Fruit fly (Drosophila melanogaster): Measurements from ENCODE around the gene Rbsn-5.

Rbsn-5 gene

dm6 chr2L:8204996-8205567 is 45.5 kb downstream of the Rbsn-5 start, which contains the start of gene SLC5A11 (continued):
- no peak for TF ChIP-seq CG16813 (GFP tag; IDR thresholded peaks at IDR 0.05; ENCODE audit: partially characterized antibody)
- TF ChIP-seq ERR (GFP tag; optimal IDR thresholded peaks at IDR 0.05) = peak; percentile 97
- peak; percentile 96 for TF ChIP-seq ind (GFP tag; optimal IDR thresholded peaks at IDR 0.05)
- peak; percentile 88 for TF ChIP-seq ac (GFP tag; optimal IDR thresholded peaks at IDR 0.05)
- peak; percentile 94 for TF ChIP-seq zfh1 (GFP tag; IDR thresholded peaks at IDR 0.05)
- peak; percentile 89 for TF ChIP-seq gcm2 (GFP tag; optimal IDR thresholded peaks at IDR 0.05)
- TF ChIP-seq ara (GFP tag; IDR thresholded peaks at IDR 0.05) = peak; percentile 94
- peak; percentile 89 for TF ChIP-seq ranshi (GFP tag; IDR thresholded peaks at IDR 0.05)
- peak; percentile 94 for TF ChIP-seq CG16815 (GFP tag; optimal IDR thresholded peaks at IDR 0.05)
- no peak for TF ChIP-seq CG7963 (GFP tag; IDR thresholded peaks at IDR 0.05; ENCODE audit: partially characterized antibody)
- peak; percentile 97 for TF ChIP-seq Rfx (GFP tag; IDR thresholded peaks at IDR 0.05)
- TF ChIP-seq CG8089 (GFP tag; optimal IDR thresholded peaks at IDR 0.05) = peak; percentile 31
- peak; percentile 100 for TF ChIP-seq org-1 (GFP tag; optimal IDR thresholded peaks at IDR 0.05)
- TF ChIP-seq nerfin-1 (tag; optimal IDR thresholded peaks at IDR 0.05) = peak; percentile 89
- TF ChIP-seq mirr (GFP tag; optimal IDR thresholded peaks at IDR 0.05) = peak; percentile 75
- TF ChIP-seq CG14441 (GFP tag; IDR thresholded peaks at IDR 0.05) = peak; percentile 97
- TF ChIP-seq insv (GFP tag; optimal IDR thresholded peaks at IDR 0.05) = peak in 1 of 2 experiments; percentile 60
- TF ChIP-seq BEAF-32 (GFP tag; optimal IDR thresholded peaks at IDR 0.05) = peak; percentile 47
- TF ChIP-seq croc (GFP tag; conservative IDR thresholded peaks at IDR 0.05) = peak; percentile 97
- peak; percentile 75 for TF ChIP-seq Hey (tag; optimal IDR thresholded peaks at IDR 0.05)
- TF ChIP-seq CG6254 (GFP tag; optimal IDR thresholded peaks at IDR 0.05) = peak; percentile 89
- TF ChIP-seq twi (tag; optimal IDR thresholded peaks at IDR 0.05) = peak; percentile 72
- peak; percentile 94 for TF ChIP-seq CG2875 (GFP tag; optimal IDR thresholded peaks at IDR 0.05)
- peak; percentile 71 for TF ChIP-seq fd3F (GFP tag; optimal IDR thresholded peaks at IDR 0.05)
- peak; percentile 63 for TF ChIP-seq MTF-1 (GFP tag; optimal IDR thresholded peaks at IDR 0.05; ENCODE audit: borderline replicate concordance)
- TF ChIP-seq CG11696 (GFP tag; IDR thresholded peaks at IDR 0.05) = peak; percentile 92
- peak; percentile 95 for TF ChIP-seq CG11723 (GFP tag; optimal IDR thresholded peaks at IDR 0.05)
- TF ChIP-seq CG18011 (GFP tag; optimal IDR thresholded peaks at IDR 0.05) = peak; percentile 84
- TF ChIP-seq CG7928 (GFP tag; optimal IDR thresholded peaks at IDR 0.05) = peak; percentile 64
- TF ChIP-seq dimm (GFP tag; IDR thresholded peaks at IDR 0.05) = peak; percentile 95
- TF ChIP-seq Awh (GFP tag; IDR thresholded peaks at IDR 0.05) = peak; percentile 97
- TF ChIP-seq CG9215 (GFP tag; IDR thresholded peaks at IDR 0.05) = peak; percentile 93
- TF ChIP-seq gsb-n (tag; optimal IDR thresholded peaks at IDR 0.05) = peak; percentile 78
- TF ChIP-seq CG6813 (GFP tag; optimal IDR thresholded peaks at IDR 0.05) = peak; percentile 96
- no peak for TF ChIP-seq mld (GFP tag; IDR thresholded peaks at IDR 0.05; ENCODE audit: partially characterized antibody)
- no peak for TF ChIP-seq cad (GFP tag; optimal IDR thresholded peaks at IDR 0.05)
- peak; percentile 88 for TF ChIP-seq CG1602 (GFP tag; optimal IDR thresholded peaks at IDR 0.05)
- TF ChIP-seq nmo (GFP tag; optimal IDR thresholded peaks at IDR 0.05) = peak; percentile 100
- TF ChIP-seq Deaf1 (tag; optimal IDR thresholded peaks at IDR 0.05) = peak; percentile 95
- TF ChIP-seq abd-A (tag; optimal IDR thresholded peaks at IDR 0.05) = peak; percentile 92
- TF ChIP-seq lbe (GFP tag; optimal IDR thresholded peaks at IDR 0.05) = peak; percentile 99
- peak; percentile 70 for TF ChIP-seq dm (GFP tag; optimal IDR thresholded peaks at IDR 0.05)
- peak; percentile 99 for TF ChIP-seq CG14014 (GFP tag; IDR thresholded peaks at IDR 0.05)
- TF ChIP-seq D19B (GFP tag; optimal IDR thresholded peaks at IDR 0.05) = peak; percentile 100
- TF ChIP-seq phol (tag; optimal IDR thresholded peaks at IDR 0.05) = peak; percentile 92
- peak; percentile 36 for TF ChIP-seq CG12236 (GFP tag; optimal IDR thresholded peaks at IDR 0.05)
- TF ChIP-seq CG7745 (tag; optimal IDR thresholded peaks at IDR 0.05) = no peak
- peak; percentile 96 for TF ChIP-seq repo (GFP tag; optimal IDR thresholded peaks at IDR 0.05)
- TF ChIP-seq Mad (GFP tag; optimal IDR thresholded peaks at IDR 0.05) = peak; percentile 53
- 0 out of 3 replicates have a peak, but pooled peaks have one; percentile 63 for TF ChIP-seq z (GFP tag; IDR thresholded peaks at IDR 0.05)

Data from whole organism, embryonic.